Fruit fly (Drosophila melanogaster) whole organism, embryonic: Measurements from ENCODE around the gene CG1764.
A peak's percentile ranks its signal among the peaks of the same experiment; 100 is the strongest.

Experiments used
- ATbp ChIP-seq: fragments of 200-800 bp; sonication (Bioruptor generic); optimal IDR thresholded peaks from 2 replicates; lab custom pipeline; 2017; ENCODE audit warnings: missing biosample characterization, mild to moderate bottlenecking, missing genetic modification characterization, missing genetic modification reagents
- Abd-B ChIP-seq: fragments of 200-800 bp; sonication (Bioruptor generic); optimal IDR thresholded peaks from 2 replicates; lab custom pipeline; 2018; ENCODE audit warnings: missing biosample characterization, mild to moderate bottlenecking, missing genetic modification characterization, moderate library complexity
- Ada2b ChIP-seq: fragments of 200-800 bp; sonication (Bioruptor generic); IDR thresholded peaks from 2 replicates; pipeline ENCODE4 v1.3.6; 2022; ENCODE audit warnings: missing biosample characterization, missing genetic modification characterization
- Antp ChIP-seq: fragments of 200-800 bp; sonication (Bioruptor generic); optimal IDR thresholded peaks from 3 replicates; lab custom pipeline; 2016; ENCODE audit warnings: missing biosample characterization, missing genetic modification characterization
- CG10462 ChIP-seq: fragments of 200-800 bp; sonication (Bioruptor generic); optimal IDR thresholded peaks from 2 replicates; lab custom pipeline; 2016; ENCODE audit warnings: missing biosample characterization, missing genetic modification characterization
- CG10654 ChIP-seq: fragments of 200-800 bp; sonication (Bioruptor generic); optimal IDR thresholded peaks from 2 replicates; lab custom pipeline; 2016; ENCODE audit warnings: missing biosample characterization, missing genetic modification characterization
- CG10979 ChIP-seq: fragments of 200-800 bp; sonication (Bioruptor generic); optimal IDR thresholded peaks from 2 replicates; lab custom pipeline; 2018; ENCODE audit warnings: missing biosample characterization, mild to moderate bottlenecking, missing genetic modification characterization, moderate library complexity
- CG12104 ChIP-seq: fragments of 200-800 bp; sonication (Bioruptor generic); optimal IDR thresholded peaks from 3 replicates; lab custom pipeline; 2016; ENCODE audit warnings: missing biosample characterization, missing genetic modification characterization
- CG12391 ChIP-seq: fragments of 200-800 bp; sonication (Bioruptor generic); optimal IDR thresholded peaks from 3 replicates; lab custom pipeline; 2018; ENCODE audit warnings: missing biosample characterization, mild to moderate bottlenecking, missing genetic modification characterization, moderate library complexity
- CG13287 ChIP-seq: fragments of 200-800 bp; sonication (Bioruptor generic); IDR thresholded peaks from 2 replicates; pipeline ENCODE4 v1.3.6; 2022; ENCODE audit warnings: missing biosample characterization, missing genetic modification characterization; ENCODE audit not compliant: partially characterized antibody
- CG13424 ChIP-seq: fragments of 200-800 bp; sonication (Bioruptor generic); optimal IDR thresholded peaks from 2 replicates; lab custom pipeline; 2019; ENCODE audit warnings: missing biosample characterization, mild to moderate bottlenecking, missing genetic modification characterization, moderate library complexity
- CG15601 ChIP-seq: fragments of 200-800 bp; sonication (Bioruptor generic); optimal IDR thresholded peaks from 3 replicates; lab custom pipeline; 2019; ENCODE audit warnings: missing biosample characterization, mild to moderate bottlenecking, missing genetic modification characterization, moderate library complexity
- CG17829 ChIP-seq: fragments of 200-800 bp; optimal IDR thresholded peaks from 2 replicates; lab custom pipeline; 2019; ENCODE audit warnings: missing biosample characterization, mild to moderate bottlenecking, missing genetic modification characterization, moderate library complexity
- CG18599 ChIP-seq: fragments of 200-800 bp; sonication (Bioruptor generic); optimal IDR thresholded peaks from 3 replicates; lab custom pipeline; 2017; ENCODE audit warnings: missing biosample characterization, missing genetic modification characterization, mild to moderate bottlenecking, moderate library complexity, missing genetic modification reagents
- CG2712 ChIP-seq: fragments of 200-800 bp; optimal IDR thresholded peaks from 3 replicates; lab custom pipeline; 2019; ENCODE audit warnings: missing biosample characterization, mild to moderate bottlenecking, missing genetic modification characterization, moderate library complexity
- CG3163 ChIP-seq: fragments of 200-800 bp; sonication (Bioruptor generic); optimal IDR thresholded peaks from 3 replicates; lab custom pipeline; 2016; ENCODE audit warnings: missing biosample characterization, missing genetic modification characterization
- CG3995 ChIP-seq: fragments of 200-800 bp; sonication (Bioruptor generic); optimal IDR thresholded peaks from 3 replicates; lab custom pipeline; 2016; ENCODE audit warnings: missing biosample characterization, missing genetic modification characterization
- CG42726 ChIP-seq: fragments of 200-800 bp; sonication (Bioruptor generic); IDR thresholded peaks from 2 replicates; pipeline ENCODE4 v1.3.6; 2022; ENCODE audit warnings: missing biosample characterization, missing genetic modification characterization; ENCODE audit not compliant: partially characterized antibody
- CG4404 ChIP-seq: fragments of 200-800 bp; sonication (Bioruptor generic); IDR thresholded peaks from 2 replicates; pipeline ENCODE4 v1.3.6; 2022; ENCODE audit warnings: missing biosample characterization, missing genetic modification characterization
- CG6854 ChIP-seq: fragments of 200-800 bp; sonication (Bioruptor generic); optimal IDR thresholded peaks from 3 replicates; lab custom pipeline; 2017; ENCODE audit warnings: missing biosample characterization, mild to moderate bottlenecking, missing genetic modification characterization
- CG7372 ChIP-seq: fragments of 200-800 bp; sonication (Bioruptor generic); IDR thresholded peaks from 2 replicates; pipeline ENCODE4 v1.3.6; 2022; ENCODE audit warnings: missing biosample characterization, missing genetic modification characterization
- CG7745 ChIP-seq: fragments of 200-800 bp; sonication (Bioruptor generic); optimal IDR thresholded peaks from 2 replicates; lab custom pipeline; 2018; ENCODE audit warnings: missing biosample characterization, mild to moderate bottlenecking, missing genetic modification characterization, moderate library complexity
- CG7839 ChIP-seq: fragments of 200-800 bp; sonication (Bioruptor generic); optimal IDR thresholded peaks from 3 replicates; lab custom pipeline; 2018; ENCODE audit warnings: missing biosample characterization, mild to moderate bottlenecking, missing genetic modification characterization, moderate library complexity
- CG8765 ChIP-seq: fragments of 200-800 bp; sonication (Bioruptor generic); IDR thresholded peaks from 2 replicates; pipeline ENCODE4 v1.3.6; 2022; ENCODE audit warnings: missing biosample characterization, missing genetic modification characterization
- CG8924 ChIP-seq: fragments of 200-800 bp; optimal IDR thresholded peaks from 3 replicates; lab custom pipeline; 2019; ENCODE audit warnings: missing biosample characterization, mild to moderate bottlenecking, missing genetic modification characterization, moderate library complexity
- D19A ChIP-seq: fragments of 200-800 bp; optimal IDR thresholded peaks from 3 replicates; lab custom pipeline; 2019; ENCODE audit warnings: missing biosample characterization, mild to moderate bottlenecking, missing genetic modification characterization, moderate library complexity
- Gug ChIP-seq: fragments of 200-800 bp; sonication (Bioruptor generic); IDR thresholded peaks from 4 replicates; pipeline ENCODE4 v1.3.6; 2022; ENCODE audit warnings: missing biosample characterization, missing genetic modification characterization
- H2.0 ChIP-seq: fragments of 200-800 bp; sonication (Bioruptor generic); IDR thresholded peaks from 2 replicates; pipeline ENCODE4 v1.3.6; 2022; ENCODE audit warnings: missing biosample characterization, missing genetic modification characterization
- Hmr ChIP-seq: fragments of 200-800 bp; sonication (Bioruptor generic); optimal IDR thresholded peaks from 3 replicates; lab custom pipeline; 2017; ENCODE audit warnings: mild to moderate bottlenecking, missing biosample characterization, missing genetic modification reagents, missing genetic modification characterization
- Med ChIP-seq: fragments of 200-800 bp; sonication (Bioruptor generic); peaks from one replicate; lab custom pipeline; 2016; ENCODE audit warnings: missing biosample characterization, missing genetic modification characterization, mild to moderate bottlenecking, inconsistent platforms, moderate library complexity
- Pdp1 ChIP-seq, 2 experiments: fragments of 200-800 bp; sonication (Bioruptor generic); optimal IDR thresholded peaks; 3 replicates each; lab custom pipeline; 2016; ENCODE audit warnings: missing biosample characterization in 2 of 2, missing genetic modification characterization in 2 of 2, mild to moderate bottlenecking in 1 of 2, moderate library complexity in 1 of 2
- Side ChIP-seq: fragments of 200-800 bp; sonication (Bioruptor generic); optimal IDR thresholded peaks from 2 replicates; lab custom pipeline; 2016; ENCODE audit warnings: missing biosample characterization, missing genetic modification characterization
- Tbp ChIP-seq: fragments of >200 bp; optimal IDR thresholded peaks from 2 replicates; lab custom pipeline; 2018; ENCODE audit warnings: missing biosample characterization, missing genetic modification characterization
- az2 ChIP-seq: fragments of 200-800 bp; sonication (Bioruptor generic); optimal IDR thresholded peaks from 3 replicates; lab custom pipeline; 2016; ENCODE audit warnings: missing biosample characterization, missing genetic modification characterization
- bsh ChIP-seq, 2 experiments: fragments of 200-800 bp; sonication (Bioruptor generic); optimal IDR thresholded peaks; 2 replicates each; lab custom pipeline; 2017 to 2018; ENCODE audit warnings: mild to moderate bottlenecking in 2 of 2, missing biosample characterization in 2 of 2, missing genetic modification characterization in 2 of 2, moderate library complexity in 1 of 2
- chm ChIP-seq: fragments of 200-800 bp; sonication (Bioruptor generic); IDR thresholded peaks from 2 replicates; pipeline ENCODE4 v1.3.6; 2022; ENCODE audit warnings: missing biosample characterization, missing genetic modification characterization
- ci ChIP-seq: fragments of 200-800 bp; sonication (Bioruptor generic); IDR thresholded peaks from 3 replicates; pipeline ENCODE4 v1.3.6; 2022; ENCODE audit warnings: missing biosample characterization, missing genetic modification characterization
- dpn ChIP-seq, 2 experiments: fragments of 200-800 bp; sonication (Bioruptor generic); optimal IDR thresholded peaks; 3 replicates each; lab custom pipeline; 2016; ENCODE audit warnings: missing biosample characterization in 2 of 2, missing genetic modification characterization in 2 of 2
- eyg ChIP-seq: fragments of 200-800 bp; sonication (Bioruptor generic); optimal IDR thresholded peaks from 3 replicates; lab custom pipeline; 2016; ENCODE audit warnings: missing biosample characterization, missing genetic modification characterization
- gem ChIP-seq: fragments of 200-800 bp; sonication (Bioruptor generic); optimal IDR thresholded peaks from 2 replicates; lab custom pipeline; 2019; ENCODE audit warnings: missing biosample characterization, mild to moderate bottlenecking, missing genetic modification characterization, moderate library complexity
- kah ChIP-seq: fragments of 200-800 bp; sonication (Bioruptor generic); optimal IDR thresholded peaks from 2 replicates; lab custom pipeline; 2018; ENCODE audit warnings: missing biosample characterization, mild to moderate bottlenecking, missing genetic modification characterization
- pb ChIP-seq: fragments of 200-800 bp; sonication (Bioruptor generic); optimal IDR thresholded peaks from 3 replicates; lab custom pipeline; 2016; ENCODE audit warnings: missing biosample characterization, missing genetic modification characterization
- phol ChIP-seq: fragments of 200-800 bp; sonication (Bioruptor generic); optimal IDR thresholded peaks from 3 replicates; lab custom pipeline; 2018; ENCODE audit warnings: missing biosample characterization, mild to moderate bottlenecking, missing genetic modification characterization, moderate library complexity
- prd ChIP-seq, 3 experiments: fragments of >200 bp in 2 of 3; fragments of 200-800 bp in 1 of 3; sonication (Bioruptor generic) in 1 of 3; optimal IDR thresholded peaks in 2 of 3; IDR thresholded peaks in 1 of 3; 2 replicates in 2 of 3; 3 replicates in 1 of 3; pipeline versions ENCODE4 v1.3.6 to Lab custom; 2017 to 2022; ENCODE audit warnings: missing biosample characterization in 1 of 3, missing genetic modification characterization in 1 of 3
- psq ChIP-seq: fragments of 200-800 bp; sonication (Bioruptor generic); optimal IDR thresholded peaks from 2 replicates; lab custom pipeline; 2017; ENCODE audit warnings: missing biosample characterization, missing genetic modification characterization
- pzg ChIP-seq: fragments of 200-800 bp; sonication (Bioruptor generic); optimal IDR thresholded peaks from 3 replicates; lab custom pipeline; 2018; ENCODE audit warnings: missing biosample characterization, mild to moderate bottlenecking, missing genetic modification characterization, moderate library complexity
- trh ChIP-seq: fragments of 200-800 bp; sonication (Bioruptor generic); optimal IDR thresholded peaks from 2 replicates; lab custom pipeline; 2016; ENCODE audit warnings: missing biosample characterization, missing genetic modification characterization
- unpg ChIP-seq: fragments of 200-800 bp; sonication (Bioruptor generic); optimal IDR thresholded peaks from 3 replicates; lab custom pipeline; 2018; ENCODE audit warnings: missing biosample characterization, mild to moderate bottlenecking, missing genetic modification characterization, moderate library complexity
- wdn ChIP-seq: fragments of 200-800 bp; sonication (Bioruptor generic); IDR thresholded peaks from 2 replicates; pipeline ENCODE4 v1.3.6; 2022; ENCODE audit warnings: missing biosample characterization, missing genetic modification characterization
- zfh1 ChIP-seq: fragments of 200-800 bp; sonication (Bioruptor generic); IDR thresholded peaks from 3 replicates; pipeline ENCODE4 v1.3.6; 2022; ENCODE audit warnings: missing biosample characterization, missing genetic modification characterization

Gene CG1764

dm6 chrX:13272676-13273233, 29.5 kb downstream of the CG1764 start (continued):
- TF ChIP-seq psq (GFP tag; lab: Kevin White, UChicago) (peak; percentile 34), CG10654 (GFP tag; lab: Kevin White, UChicago) (no peak), CG4404 (GFP tag; lab: Robert Waterston, UW) (no peak), eyg (GFP tag; lab: Kevin White, UChicago) (no peak), wdn (GFP tag; lab: Robert Waterston, UW) (no peak), CG17829 (peak; percentile 5), CG6854 (GFP tag; lab: Kevin White, UChicago) (no peak), zfh1 (GFP tag; lab: Robert Waterston, UW) (0 out of 3 replicates have a peak, but pooled peaks have one; percentile 10), chm (GFP tag; lab: Robert Waterston, UW) (no peak), CG10462 (GFP tag; lab: Kevin White, UChicago) (no peak), phol (tag; lab: Kevin White, UChicago) (peak; percentile 26), Med (GFP tag; lab: Kevin White, UChicago) (peak; percentile 59), prd (optimal IDR thresholded peaks at IDR 0.05; lab: Kevin White, UChicago) (no peak), prd (GFP tag; IDR thresholded peaks at IDR 0.05; lab: Robert Waterston, UW) (no peak), pzg (GFP tag; lab: Kevin White, UChicago) (no peak), CG3163 (no peak), bsh (GFP tag; optimal IDR thresholded peaks at IDR 0.05; lab: Kevin White, UChicago) (peak in 1 of 2 experiments; percentile 37), CG13287 (no peak), CG8924 (peak; percentile 1), Antp (GFP tag; lab: Kevin White, UChicago) (no peak), CG12104 (no peak), Tbp (GFP tag; lab: Kevin White, UChicago) (no peak), az2 (GFP tag; lab: Kevin White, UChicago) (no peak), kah (GFP tag; lab: Kevin White, UChicago) (no peak), Abd-B (GFP tag; lab: Kevin White, UChicago) (no peak), ATbp (GFP tag; lab: Kevin White, UChicago) (no peak), unpg (GFP tag; lab: Kevin White, UChicago) (peak; percentile 32), CG3995 (GFP tag; lab: Kevin White, UChicago) (no peak), CG10979 (tag; lab: Kevin White, UChicago) (peak; percentile 17), Pdp1 (GFP tag; optimal IDR thresholded peaks at IDR 0.05; lab: Kevin White, UChicago) (peak in 1 of 2 experiments; percentile 3), CG7372 (GFP tag; lab: Robert Waterston, UW) (no peak), CG2712 (tag; lab: Kevin White, UChicago) (peak; percentile 14), CG7839 (peak; percentile 18), D19A (tag; lab: Kevin White, UChicago) (peak; percentile 3), pb (GFP tag; lab: Kevin White, UChicago) (no peak), Hmr (GFP tag; lab: Kevin White, UChicago) (no peak), CG12391 (tag; lab: Kevin White, UChicago) (peak; percentile 15), trh (no peak), CG13424 (tag; lab: Kevin White, UChicago) (peak; percentile 15), CG15601 (no peak), CG7745 (tag; lab: Kevin White, UChicago) (no peak), CG18599 (no peak), H2.0 (GFP tag; lab: Robert Waterston, UW) (no peak), gem (tag; lab: Kevin White, UChicago) (peak; percentile 50), Side (GFP tag; lab: Kevin White, UChicago) (no peak), CG42726 (GFP tag; lab: Robert Waterston, UW) (no peak), dpn (GFP tag; optimal IDR thresholded peaks at IDR 0.05; lab: Kevin White, UChicago) (no peak), Gug (GFP tag; lab: Robert Waterston, UW) (no peak), Ada2b (GFP tag; lab: Robert Waterston, UW) (peak; percentile 39), ci (GFP tag; lab: Robert Waterston, UW) (0 out of 3 replicates have a peak, but pooled peaks have one; percentile 34), CG8765 (GFP tag; lab: Robert Waterston, UW) (no peak)
